Fruit fly (Drosophila melanogaster): Measurements from ENCODE around the gene pkm.
A peak's percentile ranks its signal among the peaks of the same experiment; 100 is the strongest.

Gene pkm

DNA sequence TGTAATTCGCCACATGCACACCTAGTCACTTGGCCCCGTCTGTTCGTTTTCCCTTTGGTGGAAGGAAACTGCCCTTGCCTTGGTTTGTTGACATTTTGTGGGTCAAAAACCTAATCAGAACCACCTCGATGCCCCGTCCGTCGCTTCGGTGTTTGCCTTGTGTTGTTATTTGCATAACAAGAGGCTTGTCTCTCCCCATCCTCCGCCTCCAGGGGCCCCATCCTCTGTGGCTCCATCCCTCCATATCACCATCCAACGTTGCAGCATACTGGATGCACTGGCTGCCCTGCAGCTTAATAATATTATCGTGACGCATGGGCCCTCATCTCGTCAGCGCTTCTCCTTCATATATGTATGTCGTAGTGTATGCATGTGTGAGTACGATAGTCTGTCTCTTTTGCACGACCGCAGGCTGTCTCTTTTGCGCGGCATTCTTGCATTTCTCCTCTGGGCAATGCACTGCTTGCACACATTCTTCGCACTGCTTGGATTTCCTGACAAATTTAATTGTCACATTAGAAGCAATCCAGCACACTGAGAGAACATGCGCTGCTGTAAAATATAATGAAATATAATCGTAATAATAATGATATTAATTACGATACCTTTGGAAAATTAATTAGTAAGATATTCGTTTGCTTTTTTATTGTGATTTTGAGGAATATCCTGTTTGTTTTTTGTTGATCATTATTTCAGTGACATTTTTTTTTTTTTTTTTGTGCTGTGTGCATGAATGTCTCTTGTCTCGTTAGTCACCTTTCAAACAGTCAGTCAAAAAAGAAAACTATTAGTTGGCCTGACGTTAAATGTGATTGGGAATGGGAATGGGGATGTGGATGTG, 39.6 kb downstream of the pkm start (continued):
- no peak for TF ChIP-seq slou (GFP tag; optimal IDR thresholded peaks at IDR 0.05)
- TF ChIP-seq unpg (GFP tag; optimal IDR thresholded peaks at IDR 0.05), result peak; percentile 23
- peak; percentile 66 for TF ChIP-seq dmrt11E (tag; optimal IDR thresholded peaks at IDR 0.05)
- no peak for TF ChIP-seq CG4360 (GFP tag; IDR thresholded peaks at IDR 0.05)
- no peak for TF ChIP-seq vfl (GFP tag; optimal IDR thresholded peaks at IDR 0.05)
- no peak for TF ChIP-seq CkIIα-i1 (GFP tag; IDR thresholded peaks at IDR 0.05)
- TF ChIP-seq pfk (GFP tag; optimal IDR thresholded peaks at IDR 0.05), result no peak
- no peak for TF ChIP-seq Six4 (GFP tag; optimal IDR thresholded peaks at IDR 0.05)
- no peak for TF ChIP-seq CG13624 (GFP tag; optimal IDR thresholded peaks at IDR 0.05)
- TF ChIP-seq B-H1 (GFP tag; IDR thresholded peaks at IDR 0.05), result no peak
- no peak for TF ChIP-seq CG13775 (GFP tag; optimal IDR thresholded peaks at IDR 0.05)
- peak; percentile 43; the same call in 1 of the 2 replicates for TF ChIP-seq CG31441 (GFP tag; IDR thresholded peaks at IDR 0.05)
- TF ChIP-seq yki (optimal IDR thresholded peaks at IDR 0.05), result no peak
- no peak for TF ChIP-seq GATAe (GFP tag; conservative IDR thresholded peaks at IDR 0.05)
- TF ChIP-seq CG14710 (tag; optimal IDR thresholded peaks at IDR 0.05), result peak; percentile 49
- no peak for TF ChIP-seq Awh (GFP tag; IDR thresholded peaks at IDR 0.05)
- no peak for TF ChIP-seq fd96Cb (tag; optimal IDR thresholded peaks at IDR 0.05)
- no peak for TF ChIP-seq CG13424 (tag; optimal IDR thresholded peaks at IDR 0.05)
- no peak for TF ChIP-seq CG14667 (GFP tag; IDR thresholded peaks at IDR 0.05)
- TF ChIP-seq zen (tag; optimal IDR thresholded peaks at IDR 0.05), result no peak
- no peak for TF ChIP-seq D19B (GFP tag; optimal IDR thresholded peaks at IDR 0.05)
- TF ChIP-seq Nf-YA (GFP tag; IDR thresholded peaks at IDR 0.05), result no peak
- TF ChIP-seq CG9437 (GFP tag; optimal IDR thresholded peaks at IDR 0.05), result no peak
- TF ChIP-seq E2f1 (GFP tag; IDR thresholded peaks at IDR 0.05), result no peak
- TF ChIP-seq org-1 (GFP tag; optimal IDR thresholded peaks at IDR 0.05), result no peak
- no peak for TF ChIP-seq z (GFP tag; IDR thresholded peaks at IDR 0.05)
- TF ChIP-seq CHES-1-like (GFP tag; optimal IDR thresholded peaks at IDR 0.05), result no peak
- peak; percentile 51 for TF ChIP-seq CG10979 (tag; optimal IDR thresholded peaks at IDR 0.05)
- no peak for TF ChIP-seq Taf1 (GFP tag; IDR thresholded peaks at IDR 0.05)
- no peak for TF ChIP-seq ftz-f1 (GFP tag; optimal IDR thresholded peaks at IDR 0.05)
- TF ChIP-seq CG8765 (GFP tag; IDR thresholded peaks at IDR 0.05), result no peak
- no peak for TF ChIP-seq odd (GFP tag; optimal IDR thresholded peaks at IDR 0.05)
- no peak for TF ChIP-seq CG7357 (GFP tag; IDR thresholded peaks at IDR 0.05)
- no peak for TF ChIP-seq grau (tag; optimal IDR thresholded peaks at IDR 0.05)
- TF ChIP-seq pum (GFP tag; optimal IDR thresholded peaks at IDR 0.05), result no peak
- no peak for TF ChIP-seq CG9797 (GFP tag; optimal IDR thresholded peaks at IDR 0.05)
- TF ChIP-seq trem (tag; optimal IDR thresholded peaks at IDR 0.05), result peak; percentile 18
- TF ChIP-seq CG5245 (GFP tag; optimal IDR thresholded peaks at IDR 0.05), result no peak
- TF ChIP-seq CG17328 (GFP tag; IDR thresholded peaks at IDR 0.05), result 0 out of 2 replicates have a peak, but pooled peaks have one; percentile 6
- no peak for TF ChIP-seq CG15696 (tag; optimal IDR thresholded peaks at IDR 0.05)
- no peak for TF ChIP-seq Fer3 (tag; optimal IDR thresholded peaks at IDR 0.05)
- no peak for TF ChIP-seq Spps (tag; optimal IDR thresholded peaks at IDR 0.05)
- TF ChIP-seq cato (GFP tag; optimal IDR thresholded peaks at IDR 0.05; ENCODE audit: borderline replicate concordance), result no peak
- no peak for TF ChIP-seq psq (GFP tag; optimal IDR thresholded peaks at IDR 0.05)
- no peak for TF ChIP-seq CG3995 (GFP tag; optimal IDR thresholded peaks at IDR 0.05)
- TF ChIP-seq CTCF (GFP tag; optimal IDR thresholded peaks at IDR 0.05), result no peak
- no peak for TF ChIP-seq HLH3B (GFP tag; IDR thresholded peaks at IDR 0.05)
- no peak for TF ChIP-seq fd102C (GFP tag; optimal IDR thresholded peaks at IDR 0.05)
- TF ChIP-seq D (optimal IDR thresholded peaks at IDR 0.05), result no peak
- no peak for TF ChIP-seq D (GFP tag; optimal IDR thresholded peaks at IDR 0.05)
- TF ChIP-seq CG2678 (tag; optimal IDR thresholded peaks at IDR 0.05), result no peak
- no peak for TF ChIP-seq vnd (GFP tag; IDR thresholded peaks at IDR 0.05; ENCODE audit: partially characterized antibody)
